Worm (Caenorhabditis elegans) whole organism, L4/young adult: Measurements from ENCODE around the gene fbxb-90.

ENCODE experiments used
- W03F9.2 ChIP-seq: fragments of 150-350 bp; optimal IDR thresholded peaks from 2 replicates; lab custom pipeline; 2014; ENCODE audit warnings: missing biosample characterization, missing genetic modification characterization
- dao-5 ChIP-seq: sonication (generic microtip); optimal IDR thresholded peaks from 2 replicates; lab custom pipeline; 2016; ENCODE audit warnings: missing genotype, missing genetic modification characterization, moderate library complexity, missing compliant biosample characterization
- him-1 ChIP-seq: sonication (generic microtip); optimal IDR thresholded peaks from 2 replicates; lab custom pipeline; 2016; ENCODE audit warnings: missing genotype, missing genetic modification reagents, missing genetic modification characterization, missing compliant biosample characterization

DNA sequence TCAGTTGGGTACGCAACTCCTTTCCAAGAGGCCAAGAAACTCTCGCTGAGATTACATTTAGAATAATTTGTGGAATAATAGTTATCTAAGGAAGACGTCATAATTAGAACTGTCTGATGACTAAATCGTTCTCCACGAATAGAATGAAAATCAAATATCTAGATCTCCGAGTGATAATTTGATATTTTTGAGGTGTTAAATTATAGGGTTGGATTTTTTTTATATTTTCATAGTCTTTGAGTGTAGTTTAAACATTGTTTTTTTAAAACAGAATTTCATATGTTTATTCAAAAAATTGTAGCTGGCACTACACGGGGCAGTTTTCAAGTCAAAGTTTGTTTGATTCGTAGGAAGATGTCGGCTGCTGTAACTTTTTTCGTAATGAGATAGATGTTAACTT is 32.2 kb downstream of the fbxb-90 start, which contains the start of gene srh-99:
- no peak for TF ChIP-seq him-1
- no peak for TF ChIP-seq W03F9.2 (tag; lab: Kevin White, UChicago)
- no peak for TF ChIP-seq dao-5 (tag; lab: Kevin White, UChicago)
